Fruit fly (Drosophila melanogaster): ENCODE measurements around the gene knk.

DNA sequence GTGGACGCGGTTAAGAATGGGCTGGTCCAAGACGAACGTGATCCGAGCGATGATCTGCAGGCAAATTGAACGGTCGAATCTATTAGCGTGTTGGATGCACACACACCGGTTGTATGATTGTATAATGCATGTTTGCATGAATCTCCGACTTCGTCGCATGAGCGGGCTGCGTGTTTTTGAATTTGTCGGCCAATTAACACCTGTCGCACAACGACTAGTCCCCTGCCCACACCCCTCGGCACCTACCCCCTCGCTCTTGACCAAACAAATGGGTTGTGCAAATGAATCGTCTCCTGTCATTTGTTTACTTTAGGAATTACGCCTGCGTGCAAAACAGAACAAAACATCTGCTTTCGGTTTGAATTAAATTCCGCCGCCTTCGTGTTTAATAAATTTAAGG lies 9.5 kb upstream of the knk start:
- TF ChIP-seq CG10348 (GFP tag; IDR thresholded peaks at IDR 0.05): no peak
- no peak for TF ChIP-seq Pif1A (GFP tag; optimal IDR thresholded peaks at IDR 0.05)

Measured in whole organism, pupa.